Fruit fly (Drosophila melanogaster) S2 (cell line): ENCODE data around the gene Tsp97E.

Experiments
- CG8478 ChIP-seq: fragments of >200 bp; optimal IDR thresholded peaks from 2 replicates; lab custom pipeline; 2018
- CTCF ChIP-seq, 2 experiments: fragments of >200 bp; optimal IDR thresholded peaks; 2 replicates each; lab custom pipeline; 2018

- TF ChIP-seq CG8478 (lab: Kevin White, UChicago) (no peak), CTCF (optimal IDR thresholded peaks at IDR 0.05; lab: Kevin White, UChicago) (no peak)
These were observed 45.8 kb downstream of the Tsp97E start for dm6 chr3R:26918857-26919256.
